Worm (Caenorhabditis elegans) whole organism, L1 larva: ENCODE measurements around the gene asna-1.

Experiments
- C04F5.9 ChIP-seq: sonication (generic microtip); optimal IDR thresholded peaks from 2 replicates; lab custom pipeline; 2016; ENCODE audit warnings: missing genetic modification characterization, missing compliant biosample characterization
- C16A3.4 ChIP-seq: fragments of 150-350 bp; optimal IDR thresholded peaks from 2 replicates; lab custom pipeline; 2014; ENCODE audit warnings: missing biosample characterization, missing genetic modification characterization
- C34B4.2 ChIP-seq: sonication (generic microtip); optimal IDR thresholded peaks from 2 replicates; lab custom pipeline; 2017; ENCODE audit warnings: mild to moderate bottlenecking, missing genetic modification characterization, missing compliant biosample characterization
- F16B12.6 ChIP-seq: fragments of 150-350 bp; optimal IDR thresholded peaks from 2 replicates; lab custom pipeline; 2014; ENCODE audit warnings: missing biosample characterization, missing genetic modification characterization
- Y116A8C.19 ChIP-seq: sonication (generic microtip); optimal IDR thresholded peaks from 2 replicates; lab custom pipeline; 2016; ENCODE audit warnings: missing compliant biosample characterization, missing genetic modification characterization, borderline replicate concordance
- alr-1 ChIP-seq: fragments of 200-800 bp; sonication (Bioruptor generic); optimal IDR thresholded peaks from 2 replicates; lab custom pipeline; 2018; ENCODE audit warnings: borderline replicate concordance, mild to moderate bottlenecking, missing genetic modification characterization, missing compliant biosample characterization
- ama-1 ChIP-seq: fragments of 150-350 bp; optimal IDR thresholded peaks from 2 replicates; lab custom pipeline; 2014
- ceh-8 ChIP-seq: fragments of 200-800 bp; sonication (Bioruptor generic); optimal IDR thresholded peaks from 2 replicates; lab custom pipeline; 2018; ENCODE audit warnings: mild to moderate bottlenecking, missing genetic modification characterization, moderate library complexity, missing compliant biosample characterization
- ces-1 ChIP-seq: fragments of 150-350 bp; optimal IDR thresholded peaks from 2 replicates; lab custom pipeline; 2014; ENCODE audit warnings: missing biosample characterization, missing genetic modification reagents, missing genetic modification characterization
- efl-1 ChIP-seq, 4 experiments: fragments of 150-350 bp; optimal IDR thresholded peaks in 3 of 4; peaks in 1 of 4; 1 replicate in 1 of 4; 2 replicates in 3 of 4; lab custom pipeline; 2014; ENCODE audit warnings: missing biosample characterization in 2 of 4, missing genetic modification characterization in 2 of 4, missing genetic modification reagents in 2 of 4
- efl-3 ChIP-seq: fragments of 200-800 bp; sonication (Bioruptor generic); optimal IDR thresholded peaks from 2 replicates; lab custom pipeline; 2018; ENCODE audit warnings: mild to moderate bottlenecking, missing genetic modification characterization, missing compliant biosample characterization
- egl-27 ChIP-seq, 2 experiments: fragments of 150-350 bp in 1 of 2; sonication (generic microtip); optimal IDR thresholded peaks; 3 replicates each; lab custom pipeline; 2017 to 2018; ENCODE audit warnings: missing biosample characterization in 2 of 2, missing genetic modification characterization in 2 of 2, missing genetic modification reagents in 2 of 2
- elt-2 ChIP-seq: sonication (generic microtip); optimal IDR thresholded peaks from 2 replicates; lab custom pipeline; 2016; ENCODE audit warnings: missing genetic modification characterization, mild to moderate bottlenecking, inconsistent platforms, missing compliant biosample characterization, missing genetic modification reagents
- ets-5 ChIP-seq: fragments of 200-800 bp; sonication (Bioruptor generic); IDR thresholded peaks from 2 replicates; pipeline ENCODE4 v1.3.6; 2022; ENCODE audit warnings: missing genetic modification characterization, missing compliant biosample characterization
- fkh-10 ChIP-seq: sonication (generic microtip); optimal IDR thresholded peaks from 2 replicates; lab custom pipeline; 2017; ENCODE audit warnings: missing biosample characterization, missing genetic modification reagents, missing genetic modification characterization
- fkh-4 ChIP-seq: sonication (generic microtip); optimal IDR thresholded peaks from 2 replicates; lab custom pipeline; 2016; ENCODE audit warnings: missing compliant biosample characterization, missing genetic modification characterization, borderline replicate concordance
- fkh-8 ChIP-seq: sonication (generic microtip); optimal IDR thresholded peaks from 2 replicates; lab custom pipeline; 2016; ENCODE audit warnings: mild to moderate bottlenecking, missing genetic modification characterization, missing compliant biosample characterization
- grh-1 ChIP-seq: fragments of 200-800 bp; sonication (Bioruptor generic); IDR thresholded peaks from 2 replicates; pipeline ENCODE4 v1.3.6; 2022; ENCODE audit warnings: missing genetic modification reagents, missing genetic modification characterization, missing compliant biosample characterization
- hlh-17 ChIP-seq: fragments of 200-800 bp; sonication (Bioruptor generic); optimal IDR thresholded peaks from 2 replicates; lab custom pipeline; 2018; ENCODE audit warnings: missing genetic modification characterization, mild to moderate bottlenecking, missing compliant biosample characterization, moderate library complexity, borderline replicate concordance
- hpl-2 ChIP-seq: fragments of 150-350 bp; optimal IDR thresholded peaks from 2 replicates; lab custom pipeline; 2014; ENCODE audit warnings: missing biosample characterization, missing genetic modification reagents, missing genetic modification characterization
- irx-1 ChIP-seq: sonication (generic microtip); optimal IDR thresholded peaks from 2 replicates; lab custom pipeline; 2016; ENCODE audit warnings: missing genetic modification characterization, missing compliant biosample characterization
- isw-1 ChIP-seq: fragments of 200-800 bp; sonication (Bioruptor generic); IDR thresholded peaks from 2 replicates; pipeline ENCODE4 v1.3.6; 2022; ENCODE audit warnings: missing genetic modification characterization, missing compliant biosample characterization
- lin-14 ChIP-seq: fragments of 200-800 bp; sonication (Bioruptor generic); optimal IDR thresholded peaks from 2 replicates; lab custom pipeline; 2018; ENCODE audit warnings: mild to moderate bottlenecking, missing genetic modification characterization, moderate library complexity, missing compliant biosample characterization
- lir-3 ChIP-seq: sonication (generic microtip); optimal IDR thresholded peaks from 2 replicates; lab custom pipeline; 2016; ENCODE audit warnings: mild to moderate bottlenecking, missing genetic modification characterization, moderate library complexity, missing compliant biosample characterization; ENCODE audit not compliant: poor library complexity
- mab-9 ChIP-seq: fragments of 200-800 bp; sonication (Bioruptor generic); IDR thresholded peaks from 2 replicates; pipeline ENCODE4 v1.3.6; 2022; ENCODE audit warnings: missing genetic modification reagents, missing genetic modification characterization, missing compliant biosample characterization
- nhr-12 ChIP-seq: sonication (generic microtip); optimal IDR thresholded peaks from 2 replicates; lab custom pipeline; 2017; ENCODE audit warnings: missing biosample characterization, missing genetic modification characterization
- nhr-20 ChIP-seq: sonication (generic microtip); optimal IDR thresholded peaks from 2 replicates; lab custom pipeline; 2016; ENCODE audit warnings: mild to moderate bottlenecking, missing genetic modification characterization, missing compliant biosample characterization
- nhr-237 ChIP-seq: fragments of 150-350 bp; optimal IDR thresholded peaks from 2 replicates; lab custom pipeline; 2014; ENCODE audit warnings: missing biosample characterization, missing genetic modification characterization
- nhr-47 ChIP-seq: sonication (generic microtip); optimal IDR thresholded peaks from 2 replicates; lab custom pipeline; 2016; ENCODE audit warnings: mild to moderate bottlenecking, missing genetic modification characterization, moderate library complexity, missing compliant biosample characterization
- nhr-84 ChIP-seq: sonication (generic microtip); optimal IDR thresholded peaks from 2 replicates; lab custom pipeline; 2017; ENCODE audit warnings: missing biosample characterization, missing genetic modification characterization
- nhr-85 ChIP-seq: sonication (generic microtip); peaks from one replicate; lab custom pipeline; 2016; ENCODE audit warnings: missing genetic modification characterization, inconsistent platforms, missing compliant biosample characterization
- nhr-90 ChIP-seq: sonication (generic microtip); optimal IDR thresholded peaks from 2 replicates; lab custom pipeline; 2016; ENCODE audit warnings: mild to moderate bottlenecking, missing genetic modification characterization, missing compliant biosample characterization; ENCODE audit not compliant: poor library complexity
- pax-3 ChIP-seq: fragments of 200-800 bp; sonication (Bioruptor generic); optimal IDR thresholded peaks from 2 replicates; lab custom pipeline; 2018; ENCODE audit warnings: mild to moderate bottlenecking, missing genetic modification characterization, moderate library complexity, missing compliant biosample characterization
- rnt-1 ChIP-seq: sonication (generic microtip); optimal IDR thresholded peaks from 2 replicates; lab custom pipeline; 2016; ENCODE audit warnings: mild to moderate bottlenecking, missing genetic modification characterization, moderate library complexity, missing compliant biosample characterization
- skn-1 ChIP-seq: fragments of 150-350 bp; optimal IDR thresholded peaks from 2 replicates; lab custom pipeline; 2014; ENCODE audit warnings: missing biosample characterization, missing genetic modification characterization
- snpc-4 ChIP-seq: fragments of 150-350 bp; optimal IDR thresholded peaks from 2 replicates; lab custom pipeline; 2014; ENCODE audit warnings: missing biosample characterization, missing genetic modification characterization
- snu-23 ChIP-seq: sonication (generic microtip); optimal IDR thresholded peaks from 2 replicates; lab custom pipeline; 2016; ENCODE audit warnings: missing genetic modification characterization, missing compliant biosample characterization
- sptf-1 ChIP-seq: fragments of 150-350 bp; optimal IDR thresholded peaks from 2 replicates; lab custom pipeline; 2014; ENCODE audit warnings: missing biosample characterization, missing genetic modification characterization
- swsn-7 ChIP-seq: sonication (generic microtip); optimal IDR thresholded peaks from 2 replicates; lab custom pipeline; 2016; ENCODE audit warnings: missing genetic modification characterization, missing compliant biosample characterization
- tbx-2 ChIP-seq: sonication (generic microtip); optimal IDR thresholded peaks from 2 replicates; lab custom pipeline; 2016; ENCODE audit warnings: missing genetic modification characterization, missing compliant biosample characterization
- tlp-1 ChIP-seq: fragments of 150-350 bp; optimal IDR thresholded peaks from 2 replicates; lab custom pipeline; 2014; ENCODE audit warnings: missing biosample characterization, missing genetic modification characterization
- unc-62 ChIP-seq: fragments of 150-350 bp; optimal IDR thresholded peaks from 2 replicates; lab custom pipeline; 2014; ENCODE audit warnings: missing biosample characterization, missing genetic modification reagents, missing genetic modification characterization
- unc-86 ChIP-seq: sonication (generic microtip); optimal IDR thresholded peaks from 2 replicates; lab custom pipeline; 2016; ENCODE audit warnings: missing genetic modification characterization, missing compliant biosample characterization
- vab-15 ChIP-seq: sonication (generic microtip); optimal IDR thresholded peaks from 2 replicates; lab custom pipeline; 2017; ENCODE audit warnings: missing genotype, mild to moderate bottlenecking, missing genetic modification characterization, missing compliant biosample characterization
- xbp-1 ChIP-seq: sonication (generic microtip); optimal IDR thresholded peaks from 2 replicates; lab custom pipeline; 2016; ENCODE audit warnings: missing genetic modification characterization, missing compliant biosample characterization
- ztf-4 ChIP-seq: fragments of 150-350 bp; optimal IDR thresholded peaks from 2 replicates; lab custom pipeline; 2014; ENCODE audit warnings: missing biosample characterization, missing genetic modification characterization

Gene asna-1

ce11 chrIII:8873045-8873457, 21.8 kb upstream of the asna-1 start (continued):
- TF ChIP-seq egl-27 (tag; optimal IDR thresholded peaks at IDR 0.05; lab: Kevin White, UChicago) (no peak), sptf-1 (tag; lab: Kevin White, UChicago) (no peak), mab-9 (GFP tag; lab: Robert Waterston, UW) (no peak), lin-14 (peak; percentile 75), ceh-8 (GFP tag; lab: Kevin White, UChicago) (no peak), rnt-1 (tag; lab: Kevin White, UChicago) (no peak), efl-1 (optimal IDR thresholded peaks at IDR 0.05; lab: Kevin White, UChicago) (no peak), efl-1 (GFP tag; optimal IDR thresholded peaks at IDR 0.05 in 1 of 2; lab: Kevin White, UChicago) (peak in 1 of 2 experiments; percentile 72), C04F5.9 (no peak), ets-5 (GFP tag; lab: Robert Waterston, UW) (no peak), Y116A8C.19 (tag; lab: Kevin White, UChicago) (no peak), irx-1 (tag; lab: Kevin White, UChicago) (no peak), unc-86 (tag; lab: Kevin White, UChicago) (no peak), tbx-2 (tag; lab: Kevin White, UChicago) (peak; percentile 32), xbp-1 (tag; lab: Kevin White, UChicago) (no peak), fkh-4 (tag; lab: Kevin White, UChicago) (no peak), snu-23 (GFP tag; lab: Kevin White, UChicago) (peak; percentile 8), lir-3 (tag; lab: Kevin White, UChicago) (no peak), tlp-1 (tag; lab: Kevin White, UChicago) (no peak), nhr-20 (tag; lab: Kevin White, UChicago) (no peak), C34B4.2 (tag; lab: Kevin White, UChicago) (no peak), nhr-85 (tag; lab: Kevin White, UChicago) (peak; percentile 73), nhr-47 (peak; percentile 11), nhr-90 (tag; lab: Kevin White, UChicago) (no peak), unc-62 (GFP tag; lab: Kevin White, UChicago) (no peak), snpc-4 (tag; lab: Kevin White, UChicago) (no peak), ztf-4 (tag; lab: Kevin White, UChicago) (no peak), ama-1 (lab: Kevin White, UChicago) (no peak), nhr-12 (no peak), elt-2 (tag; lab: Kevin White, UChicago) (no peak), fkh-8 (tag; lab: Kevin White, UChicago) (no peak), hlh-17 (GFP tag; lab: Kevin White, UChicago) (no peak), ces-1 (no peak), C16A3.4 (tag; lab: Kevin White, UChicago) (no peak), vab-15 (tag; lab: Kevin White, UChicago) (no peak), nhr-84 (tag; lab: Kevin White, UChicago) (no peak), skn-1 (no peak), grh-1 (GFP tag; lab: Robert Waterston, UW) (no peak), efl-3 (GFP tag; lab: Kevin White, UChicago) (no peak), alr-1 (tag; lab: Kevin White, UChicago) (no peak), F16B12.6 (tag; lab: Kevin White, UChicago) (no peak), pax-3 (no peak), nhr-237 (no peak), swsn-7 (tag; lab: Kevin White, UChicago) (peak; percentile 39), hpl-2 (no peak), isw-1 (GFP tag; lab: Robert Waterston, UW) (no peak), fkh-10 (GFP tag; lab: Kevin White, UChicago) (peak; percentile 26)
